In the genomic region with DNA sequence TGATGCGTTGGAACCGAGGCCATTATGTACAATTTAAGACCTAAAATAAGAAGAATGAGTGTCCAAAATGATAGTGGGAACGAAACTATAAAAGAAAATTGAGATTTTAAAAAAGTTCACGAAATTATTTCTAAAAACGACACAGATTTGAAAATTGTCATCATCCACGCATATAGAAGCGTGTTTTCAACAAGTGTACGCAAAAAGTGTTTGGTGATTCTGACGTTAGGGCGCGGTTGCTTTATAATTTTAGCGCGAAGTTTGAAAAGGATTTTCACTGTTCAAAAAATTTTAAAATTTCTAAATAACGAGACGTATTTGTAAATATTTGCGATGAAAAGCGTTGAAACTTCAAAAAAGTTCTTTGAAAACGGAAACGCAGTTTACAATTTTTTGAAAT, we compare ENCODE assay signal across 4 worm cellular contexts.
TF ChIP-seq lines count a peak whose summit lies in the region.

A gene (minus strand): TSS at position 40 of the 400 bp plus-strand sequence.

TF ChIP-seq in whole organism, L2 larva, 48 proteins besides CTCF, POLR2A, EP300 and RAD21 (continues in another document):
- TF ChIP-seq crh-2 (tag; optimal IDR thresholded peaks at IDR 0.05; lab: Kevin White, UChicago), result peak; percentile 100
- peak; percentile 100 for TF ChIP-seq ztf-4 (tag; optimal IDR thresholded peaks at IDR 0.05; lab: Kevin White, UChicago)
- TF ChIP-seq ztf-11 (tag; optimal IDR thresholded peaks at IDR 0.05; lab: Kevin White, UChicago), result peak; percentile 87
- peak; percentile 91 for TF ChIP-seq R02D3.7 (tag; optimal IDR thresholded peaks at IDR 0.05; lab: Kevin White, UChicago)
- TF ChIP-seq elt-1 (tag; optimal IDR thresholded peaks at IDR 0.05; lab: Kevin White, UChicago), result peak; percentile 47
- peak; percentile 100 for TF ChIP-seq F13H6.1 (tag; optimal IDR thresholded peaks at IDR 0.05; lab: Kevin White, UChicago)
- peak; percentile 81 for TF ChIP-seq aly-2 (tag; optimal IDR thresholded peaks at IDR 0.05; lab: Kevin White, UChicago)
- peak; percentile 100 for TF ChIP-seq lin-13 (GFP tag; optimal IDR thresholded peaks at IDR 0.05; lab: Kevin White, UChicago)
- peak; percentile 100 for TF ChIP-seq sma-9 (GFP tag; optimal IDR thresholded peaks at IDR 0.05; lab: Kevin White, UChicago)
- peak; percentile 49 for TF ChIP-seq sma-9 (tag; optimal IDR thresholded peaks at IDR 0.05; lab: Kevin White, UChicago)
- peak; percentile 98 for TF ChIP-seq mab-5 (tag; optimal IDR thresholded peaks at IDR 0.05; lab: Kevin White, UChicago)
- TF ChIP-seq C34F6.9 (tag; optimal IDR thresholded peaks at IDR 0.05; lab: Kevin White, UChicago), result peak; percentile 100
- TF ChIP-seq nhr-25 (tag; optimal IDR thresholded peaks at IDR 0.05; lab: Kevin White, UChicago), result peak; percentile 100
- peak; percentile 99 for TF ChIP-seq Y55F3AM.14 (GFP tag; optimal IDR thresholded peaks at IDR 0.05; lab: Kevin White, UChicago)
- peak; percentile 98 to 99 for TF ChIP-seq lsy-2 (tag; optimal IDR thresholded peaks at IDR 0.05; lab: Kevin White, UChicago)
- TF ChIP-seq sma-3 (GFP tag; optimal IDR thresholded peaks at IDR 0.05; lab: Kevin White, UChicago), result peak; percentile 100
- TF ChIP-seq blmp-1 (tag; optimal IDR thresholded peaks at IDR 0.05; lab: Kevin White, UChicago; ENCODE audit: insufficient read depth), result peak; percentile 97
- TF ChIP-seq sem-4 (tag; optimal IDR thresholded peaks at IDR 0.05; lab: Kevin White, UChicago), result peak; percentile 100
- TF ChIP-seq mbf-1 (tag; optimal IDR thresholded peaks at IDR 0.05; lab: Kevin White, UChicago), result peak; percentile 70
- TF ChIP-seq nhr-237 (tag; optimal IDR thresholded peaks at IDR 0.05; lab: Kevin White, UChicago), result peak; percentile 93
- TF ChIP-seq nhr-6 (tag; optimal IDR thresholded peaks at IDR 0.05; lab: Kevin White, UChicago), result peak; percentile 100

TF ChIP-seq in whole organism, L4 larva, 104 proteins besides CTCF, POLR2A, EP300 and RAD21 (continues in another document):
- TF ChIP-seq aly-2 (tag; optimal IDR thresholded peaks at IDR 0.05; lab: Kevin White, UChicago), result peak; percentile 90
- peak; percentile 87 for TF ChIP-seq lir-3 (tag; optimal IDR thresholded peaks at IDR 0.05; lab: Kevin White, UChicago)
- peak; percentile 95 for TF ChIP-seq Y48G9A.11 (GFP tag; IDR thresholded peaks at IDR 0.05; lab: Robert Waterston, UW)
- TF ChIP-seq madf-9 (GFP tag; conservative IDR thresholded peaks at IDR 0.05; lab: Robert Waterston, UW), result peak; percentile 99
- peak; percentile 96 for TF ChIP-seq sdz-12 (GFP tag; optimal IDR thresholded peaks at IDR 0.05; lab: Kevin White, UChicago)
- peak; percentile 92 for TF ChIP-seq F10B5.3 (tag; optimal IDR thresholded peaks at IDR 0.05; lab: Kevin White, UChicago)
- peak; percentile 67 for TF ChIP-seq R02D3.7 (tag; optimal IDR thresholded peaks at IDR 0.05; lab: Kevin White, UChicago)
- TF ChIP-seq aha-1 (tag; lab: Kevin White, UChicago), result peak; percentile 100
- peak; percentile 99 for TF ChIP-seq lin-1 (GFP tag; IDR thresholded peaks at IDR 0.05; lab: Robert Waterston, UW)
- TF ChIP-seq ctbp-1 (GFP tag; IDR thresholded peaks at IDR 0.05; lab: Robert Waterston, UW), result peak; percentile 99
- TF ChIP-seq daf-19 (GFP tag; conservative IDR thresholded peaks at IDR 0.05; lab: Robert Waterston, UW), result peak; percentile 98
- TF ChIP-seq lin-29 (GFP tag; IDR thresholded peaks at IDR 0.05; lab: Robert Waterston, UW), result peak; percentile 98
- TF ChIP-seq lin-13 (GFP tag; optimal IDR thresholded peaks at IDR 0.05; lab: Kevin White, UChicago), result peak; percentile 100
- peak; percentile 97 for TF ChIP-seq Y5F2A.4 (GFP tag; optimal IDR thresholded peaks at IDR 0.05; lab: Kevin White, UChicago)
- peak; percentile 93 for TF ChIP-seq mxl-2 (GFP tag; conservative IDR thresholded peaks at IDR 0.05; lab: Robert Waterston, UW)
- TF ChIP-seq lin-15B (tag; optimal IDR thresholded peaks at IDR 0.05; lab: Kevin White, UChicago), result peak; percentile 100
- TF ChIP-seq dmd-6 (GFP tag; IDR thresholded peaks at IDR 0.05; lab: Robert Waterston, UW), result peak; percentile 100
- TF ChIP-seq D1046.2 (GFP tag; IDR thresholded peaks at IDR 0.05; lab: Robert Waterston, UW), result peak; percentile 97
- TF ChIP-seq snpc-4 (tag; optimal IDR thresholded peaks at IDR 0.05; lab: Kevin White, UChicago), result peak; percentile 62
- peak; percentile 98 for TF ChIP-seq saeg-2 (GFP tag; IDR thresholded peaks at IDR 0.05; lab: Robert Waterston, UW)
- TF ChIP-seq spr-1 (tag; optimal IDR thresholded peaks at IDR 0.05; lab: Kevin White, UChicago), result peak; percentile 98
- peak; percentile 97 for TF ChIP-seq F37D6.2 (tag; optimal IDR thresholded peaks at IDR 0.05; lab: Kevin White, UChicago)
- TF ChIP-seq nhr-77 (tag; optimal IDR thresholded peaks at IDR 0.05; lab: Kevin White, UChicago), result peak; percentile 100

TF ChIP-seq in whole organism, late embryonic, 69 proteins besides CTCF, POLR2A, EP300 and RAD21 (continues in another document):
- peak; percentile 97 for TF ChIP-seq unc-86 (tag; optimal IDR thresholded peaks at IDR 0.05; lab: Kevin White, UChicago)
- peak; percentile 94 for TF ChIP-seq syd-9 (tag; optimal IDR thresholded peaks at IDR 0.05; lab: Kevin White, UChicago)
- TF ChIP-seq mec-3 (tag; optimal IDR thresholded peaks at IDR 0.05; lab: Kevin White, UChicago; ENCODE audit: borderline replicate concordance), result no peak
- peak; percentile 77 for TF ChIP-seq Y22D7AL.16 (tag; optimal IDR thresholded peaks at IDR 0.05; lab: Kevin White, UChicago)
- TF ChIP-seq pha-4 (tag; optimal IDR thresholded peaks at IDR 0.05; lab: Kevin White, UChicago), result no peak
- peak; percentile 77 for TF ChIP-seq gmeb-2 (tag; optimal IDR thresholded peaks at IDR 0.05; lab: Kevin White, UChicago)
- TF ChIP-seq fax-1 (tag; optimal IDR thresholded peaks at IDR 0.05; lab: Kevin White, UChicago), result peak; percentile 72
- peak; percentile 95 for TF ChIP-seq ceh-30 (tag; optimal IDR thresholded peaks at IDR 0.05; lab: Kevin White, UChicago)
- peak; percentile 87 for TF ChIP-seq hlh-8 (tag; optimal IDR thresholded peaks at IDR 0.05; lab: Kevin White, UChicago)
- TF ChIP-seq dmd-4 (tag; optimal IDR thresholded peaks at IDR 0.05; lab: Kevin White, UChicago; ENCODE audit: borderline replicate concordance), result peak; percentile 70
- peak; percentile 68 for TF ChIP-seq tbx-7 (tag; optimal IDR thresholded peaks at IDR 0.05; lab: Kevin White, UChicago)
- TF ChIP-seq K02D7.2 (tag; optimal IDR thresholded peaks at IDR 0.05; lab: Kevin White, UChicago), result peak; percentile 79
- peak; percentile 57 for TF ChIP-seq ceh-24 (tag; optimal IDR thresholded peaks at IDR 0.05; lab: Kevin White, UChicago)
- TF ChIP-seq ahr-1 (tag; optimal IDR thresholded peaks at IDR 0.05; lab: Kevin White, UChicago), result peak; percentile 61
- peak; percentile 90 for TF ChIP-seq K09A11.1 (tag; optimal IDR thresholded peaks at IDR 0.05; lab: Kevin White, UChicago; ENCODE audit: insufficient read depth)
- peak; percentile 85 for TF ChIP-seq T23F11.4 (GFP tag; optimal IDR thresholded peaks at IDR 0.05; lab: Kevin White, UChicago)
- TF ChIP-seq ceh-34 (tag; optimal IDR thresholded peaks at IDR 0.05; lab: Kevin White, UChicago), result peak; percentile 99
- TF ChIP-seq elt-2 (tag; optimal IDR thresholded peaks at IDR 0.05; lab: Kevin White, UChicago), result peak; percentile 96
- no peak for TF ChIP-seq eyg-1 (tag; optimal IDR thresholded peaks at IDR 0.05; lab: Kevin White, UChicago)
- peak; percentile 96 for TF ChIP-seq pax-1 (tag; optimal IDR thresholded peaks at IDR 0.05; lab: Kevin White, UChicago)
- peak; percentile 92 for TF ChIP-seq fkh-10 (GFP tag; optimal IDR thresholded peaks at IDR 0.05; lab: Kevin White, UChicago)
- peak; percentile 30 for TF ChIP-seq zip-5 (tag; optimal IDR thresholded peaks at IDR 0.05; lab: Kevin White, UChicago)
- peak; percentile 85 for TF ChIP-seq F13H6.1 (tag; optimal IDR thresholded peaks at IDR 0.05; lab: Kevin White, UChicago)

TF ChIP-seq in whole organism, mixed stage, embryonic, 35 proteins besides CTCF, POLR2A, EP300 and RAD21 (continues in another document):
- TF ChIP-seq ham-2 (GFP tag; optimal IDR thresholded peaks at IDR 0.05; lab: Kevin White, UChicago) (peak; percentile 84), nhr-237 (tag; optimal IDR thresholded peaks at IDR 0.05; lab: Kevin White, UChicago) (peak; percentile 100), lin-13 (tag; optimal IDR thresholded peaks at IDR 0.05; lab: Kevin White, UChicago) (peak; percentile 100), lin-32 (GFP tag; optimal IDR thresholded peaks at IDR 0.05; lab: Kevin White, UChicago) (peak; percentile 37), nhr-2 (tag; optimal IDR thresholded peaks at IDR 0.05; lab: Kevin White, UChicago) (peak; percentile 74), lsy-2 (tag; optimal IDR thresholded peaks at IDR 0.05; lab: Kevin White, UChicago) (peak; percentile 95), ceh-43 (GFP tag; optimal IDR thresholded peaks at IDR 0.05; lab: Kevin White, UChicago) (peak; percentile 87), zip-8 (tag; optimal IDR thresholded peaks at IDR 0.05; lab: Kevin White, UChicago) (no peak), ceh-83 (GFP tag; optimal IDR thresholded peaks at IDR 0.05; lab: Kevin White, UChicago) (peak; percentile 88), mep-1 (tag; optimal IDR thresholded peaks at IDR 0.05; lab: Kevin White, UChicago) (peak; percentile 100), elt-3 (tag; optimal IDR thresholded peaks at IDR 0.05; lab: Kevin White, UChicago) (peak; percentile 85), hlh-1 (tag; optimal IDR thresholded peaks at IDR 0.05; lab: Kevin White, UChicago) (peak; percentile 88), M03D4.4 (tag; optimal IDR thresholded peaks at IDR 0.05; lab: Kevin White, UChicago) (peak; percentile 92), tbx-8 (GFP tag; optimal IDR thresholded peaks at IDR 0.05; lab: Kevin White, UChicago) (peak; percentile 72), drap-1 (GFP tag; optimal IDR thresholded peaks at IDR 0.05; lab: Kevin White, UChicago) (peak; percentile 92), snpc-4 (tag; optimal IDR thresholded peaks at IDR 0.05; lab: Kevin White, UChicago) (no peak), unc-62 (GFP tag; optimal IDR thresholded peaks at IDR 0.05; lab: Kevin White, UChicago) (peak; percentile 97), nhr-76 (tag; optimal IDR thresholded peaks at IDR 0.05; lab: Kevin White, UChicago) (no peak), flh-1 (GFP tag; optimal IDR thresholded peaks at IDR 0.05; lab: Kevin White, UChicago) (peak; percentile 49), sptf-1 (tag; optimal IDR thresholded peaks at IDR 0.05; lab: Kevin White, UChicago) (peak; percentile 97), mls-2 (tag; optimal IDR thresholded peaks at IDR 0.05; lab: Kevin White, UChicago) (peak; percentile 89), unc-39 (tag; optimal IDR thresholded peaks at IDR 0.05; lab: Kevin White, UChicago) (peak; percentile 36), cnd-1 (tag; optimal IDR thresholded peaks at IDR 0.05; lab: Kevin White, UChicago) (peak; percentile 96), ztf-11 (tag; optimal IDR thresholded peaks at IDR 0.05; lab: Kevin White, UChicago) (peak; percentile 80), unc-120 (tag; optimal IDR thresholded peaks at IDR 0.05; lab: Kevin White, UChicago; ENCODE audit: poor library complexity, severe bottlenecking) (peak; percentile 91), pha-4 (tag; optimal IDR thresholded peaks at IDR 0.05; lab: Kevin White, UChicago) (peak; percentile 98), nhr-12 (tag; optimal IDR thresholded peaks at IDR 0.05; lab: Kevin White, UChicago) (peak; percentile 68)
